Worm (Caenorhabditis elegans) whole organism, L2 larva: ENCODE results near the gene Y49G5B.1.

Source experiments
- ama-1 ChIP-seq: fragments of 150-350 bp; optimal IDR thresholded peaks from 2 replicates; lab custom pipeline; 2018; ENCODE audit warnings: inconsistent platforms
- lin-11 ChIP-seq: fragments of 150-350 bp; sonication (generic microtip); optimal IDR thresholded peaks from 2 replicates; lab custom pipeline; 2014; ENCODE audit warnings: missing biosample characterization, missing genetic modification characterization, inconsistent platforms, mixed read lengths
- lsy-2 ChIP-seq, 2 experiments: fragments of 150-350 bp in 1 of 2; sonication (generic microtip) in 1 of 2; optimal IDR thresholded peaks; 2 replicates each; lab custom pipeline; 2014 to 2017; ENCODE audit warnings: missing biosample characterization in 2 of 2, missing genetic modification characterization in 2 of 2
- nhr-10 ChIP-seq: sonication (generic microtip); optimal IDR thresholded peaks from 2 replicates; lab custom pipeline; 2017; ENCODE audit warnings: missing biosample characterization, missing genetic modification characterization
- nhr-237 ChIP-seq: fragments of 150-350 bp; optimal IDR thresholded peaks from 2 replicates; lab custom pipeline; 2014; ENCODE audit warnings: missing biosample characterization, missing genetic modification characterization
- unc-39 ChIP-seq: fragments of 150-350 bp; optimal IDR thresholded peaks from 2 replicates; lab custom pipeline; 2014; ENCODE audit warnings: missing biosample characterization, missing genetic modification characterization
- unc-62 ChIP-seq: fragments of 150-350 bp; optimal IDR thresholded peaks from 2 replicates; lab custom pipeline; 2014; ENCODE audit warnings: missing biosample characterization, missing genetic modification reagents, missing genetic modification characterization

DNA sequence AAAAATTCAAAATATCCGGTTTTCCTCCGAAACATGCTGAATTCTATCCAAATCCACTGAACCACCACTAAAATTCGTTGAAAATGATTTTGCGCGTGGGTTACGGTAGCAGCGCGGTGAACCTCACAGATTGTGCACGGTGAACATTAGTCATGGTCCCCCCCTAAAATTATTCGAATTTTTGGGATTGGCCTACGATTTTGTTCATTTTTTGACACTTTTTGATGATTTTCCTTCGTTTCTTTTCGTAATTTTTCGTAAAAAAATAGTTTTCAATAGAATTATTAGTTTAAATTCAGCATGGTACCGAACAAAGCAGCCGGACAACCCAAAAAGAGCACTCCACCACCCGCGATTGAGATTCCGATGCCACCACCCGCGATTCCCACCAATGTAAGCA, 41.6 kb upstream of the Y49G5B.1 start, which contains the start of gene C03A7.2:
- no peak for TF ChIP-seq lin-11 (tag; lab: Kevin White, UChicago)
- no peak for TF ChIP-seq nhr-237
- TF ChIP-seq unc-39 = no peak
- TF ChIP-seq lsy-2 (tag; optimal IDR thresholded peaks at IDR 0.05; lab: Kevin White, UChicago) = no peak
- TF ChIP-seq ama-1 (lab: Kevin White, UChicago) = no peak
- TF ChIP-seq unc-62 (GFP tag; lab: Kevin White, UChicago) = no peak
- TF ChIP-seq nhr-10 (tag; lab: Kevin White, UChicago) = no peak
